Fruit fly (Drosophila melanogaster) whole organism, embryonic: ENCODE measurements around the gene CG34293.
A peak's percentile ranks its signal among the peaks of the same experiment; 100 is the strongest.

Source experiments
- Adf1 ChIP-seq: fragments of 200-800 bp; sonication (Bioruptor generic); IDR thresholded peaks from 2 replicates; pipeline ENCODE4 v1.3.6; 2022; ENCODE audit warnings: missing biosample characterization, missing genetic modification characterization
- B-H1 ChIP-seq: fragments of 200-800 bp; sonication (Bioruptor generic); IDR thresholded peaks from 3 replicates; pipeline ENCODE4 v1.3.6; 2022; ENCODE audit warnings: missing biosample characterization, missing genetic modification characterization
- CG10274 ChIP-seq: fragments of 200-800 bp; sonication (Bioruptor generic); optimal IDR thresholded peaks from 3 replicates; lab custom pipeline; 2017; ENCODE audit warnings: missing biosample characterization, mild to moderate bottlenecking, missing genetic modification characterization
- CG10959 ChIP-seq: fragments of 200-800 bp; sonication (Bioruptor generic); IDR thresholded peaks from 2 replicates; pipeline ENCODE4 v1.3.6; 2022; ENCODE audit warnings: missing biosample characterization, missing genetic modification characterization
- CG11398 ChIP-seq: fragments of 200-800 bp; sonication (Bioruptor generic); optimal IDR thresholded peaks from 2 replicates; lab custom pipeline; 2016; ENCODE audit warnings: missing biosample characterization, missing genetic modification characterization
- CG12299 ChIP-seq: fragments of 200-800 bp; sonication (Bioruptor generic); optimal IDR thresholded peaks from 2 replicates; lab custom pipeline; 2018; ENCODE audit warnings: missing biosample characterization, mild to moderate bottlenecking, missing genetic modification characterization
- CG1233 ChIP-seq: fragments of 200-800 bp; sonication (Bioruptor generic); optimal IDR thresholded peaks from 4 replicates; lab custom pipeline; 2018; ENCODE audit warnings: missing biosample characterization, mild to moderate bottlenecking, missing genetic modification characterization
- CG12769 ChIP-seq: fragments of 200-800 bp; sonication (Bioruptor generic); optimal IDR thresholded peaks from 2 replicates; lab custom pipeline; 2019; ENCODE audit warnings: missing biosample characterization, mild to moderate bottlenecking, missing genetic modification characterization, moderate library complexity
- CG13894 ChIP-seq: fragments of 200-800 bp; sonication (Bioruptor generic); optimal IDR thresholded peaks from 3 replicates; lab custom pipeline; 2018; ENCODE audit warnings: missing biosample characterization, mild to moderate bottlenecking, missing genetic modification characterization, moderate library complexity
- CG15011 ChIP-seq: fragments of 200-800 bp; sonication (Bioruptor generic); optimal IDR thresholded peaks from 3 replicates; lab custom pipeline; 2018; ENCODE audit warnings: missing biosample characterization, mild to moderate bottlenecking, missing genetic modification characterization
- CG2116 ChIP-seq: fragments of 200-800 bp; sonication (Bioruptor generic); optimal IDR thresholded peaks from 3 replicates; lab custom pipeline; 2018; ENCODE audit warnings: missing biosample characterization, mild to moderate bottlenecking, missing genetic modification characterization
- CG2199 ChIP-seq: fragments of 200-800 bp; sonication (Bioruptor generic); IDR thresholded peaks from 3 replicates; pipeline ENCODE4 v1.3.6; 2022; ENCODE audit warnings: missing biosample characterization, missing genetic modification characterization
- CG31224 ChIP-seq: fragments of 200-800 bp; sonication (Bioruptor generic); IDR thresholded peaks from 2 replicates; pipeline ENCODE4 v1.3.6; 2022; ENCODE audit warnings: missing biosample characterization, missing genetic modification characterization
- CG3281 ChIP-seq: fragments of 200-800 bp; sonication (Bioruptor generic); optimal IDR thresholded peaks from 3 replicates; lab custom pipeline; 2017; ENCODE audit warnings: missing biosample characterization, mild to moderate bottlenecking, missing genetic modification characterization
- CG3407 ChIP-seq: fragments of 200-800 bp; sonication (Bioruptor generic); optimal IDR thresholded peaks from 2 replicates; lab custom pipeline; 2018; ENCODE audit warnings: missing biosample characterization, mild to moderate bottlenecking, missing genetic modification characterization
- CG34376 ChIP-seq: fragments of 200-800 bp; sonication (Bioruptor generic); optimal IDR thresholded peaks from 2 replicates; lab custom pipeline; 2018; ENCODE audit warnings: missing biosample characterization, mild to moderate bottlenecking, missing genetic modification characterization
- CG3847 ChIP-seq: fragments of 200-800 bp; sonication (Bioruptor generic); IDR thresholded peaks from 2 replicates; pipeline ENCODE4 v1.3.6; 2022; ENCODE audit warnings: missing biosample characterization, missing genetic modification characterization
- CG6765 ChIP-seq: fragments of 200-800 bp; sonication (Bioruptor generic); optimal IDR thresholded peaks from 3 replicates; lab custom pipeline; 2017; ENCODE audit warnings: missing biosample characterization, mild to moderate bottlenecking, missing genetic modification characterization
- CG7786 ChIP-seq: fragments of 200-800 bp; sonication (Bioruptor generic); optimal IDR thresholded peaks from 2 replicates; lab custom pipeline; 2016; ENCODE audit warnings: missing biosample characterization, missing genetic modification characterization
- CoRest ChIP-seq: fragments of 200-800 bp; sonication (Bioruptor generic); optimal IDR thresholded peaks from 3 replicates; lab custom pipeline; 2018; ENCODE audit warnings: missing biosample characterization, mild to moderate bottlenecking, missing genetic modification characterization, moderate library complexity
- D19B ChIP-seq: fragments of 200-800 bp; sonication (Bioruptor generic); optimal IDR thresholded peaks from 2 replicates; lab custom pipeline; 2017; ENCODE audit warnings: missing biosample characterization, mild to moderate bottlenecking, missing genetic modification characterization
- Dbx ChIP-seq: fragments of 200-800 bp; sonication (Bioruptor generic); IDR thresholded peaks from 3 replicates; pipeline ENCODE4 v1.3.6; 2022; ENCODE audit warnings: missing biosample characterization, missing genetic modification characterization
- Dek ChIP-seq: fragments of 200-800 bp; sonication (Bioruptor generic); optimal IDR thresholded peaks from 3 replicates; lab custom pipeline; 2019; ENCODE audit warnings: missing biosample characterization, mild to moderate bottlenecking, missing genetic modification characterization, moderate library complexity
- E2f1 ChIP-seq: fragments of 200-800 bp; sonication (Bioruptor generic); IDR thresholded peaks from 2 replicates; pipeline ENCODE4 v1.3.6; 2022; ENCODE audit warnings: missing biosample characterization, missing genetic modification characterization
- ERR ChIP-seq: fragments of 200-800 bp; sonication (Bioruptor generic); optimal IDR thresholded peaks from 2 replicates; lab custom pipeline; 2016; ENCODE audit warnings: missing biosample characterization, missing genetic modification characterization
- Fer1 ChIP-seq: fragments of 200-800 bp; sonication (Bioruptor generic); optimal IDR thresholded peaks from 2 replicates; lab custom pipeline; 2017; ENCODE audit warnings: missing biosample characterization, mild to moderate bottlenecking, missing genetic modification characterization
- Jarid2 ChIP-seq: fragments of 200-800 bp; sonication (Bioruptor generic); optimal IDR thresholded peaks from 3 replicates; lab custom pipeline; 2017; ENCODE audit warnings: mild to moderate bottlenecking, missing biosample characterization, missing genetic modification reagents, missing genetic modification characterization
- Med ChIP-seq: fragments of 200-800 bp; sonication (Bioruptor generic); peaks from one replicate; lab custom pipeline; 2016; ENCODE audit warnings: missing biosample characterization, missing genetic modification characterization, mild to moderate bottlenecking, inconsistent platforms, moderate library complexity
- NFAT ChIP-seq: fragments of 200-800 bp; sonication (Bioruptor generic); IDR thresholded peaks from 2 replicates; pipeline ENCODE4 v1.3.6; 2022; ENCODE audit warnings: missing biosample characterization, missing genetic modification characterization
- Sin3A ChIP-seq: fragments of >200 bp; optimal IDR thresholded peaks from 2 replicates; lab custom pipeline; 2018
- Usf ChIP-seq: fragments of 200-800 bp; sonication (Bioruptor generic); optimal IDR thresholded peaks from 2 replicates; lab custom pipeline; 2017; ENCODE audit warnings: missing genotype, missing biosample characterization, missing genetic modification characterization
- ato ChIP-seq: fragments of 200-800 bp; sonication (Bioruptor generic); IDR thresholded peaks from 2 replicates; pipeline ENCODE4 v1.3.6; 2022; ENCODE audit warnings: missing biosample characterization, missing genetic modification characterization; ENCODE audit not compliant: partially characterized antibody
- cg ChIP-seq: fragments of 200-800 bp; sonication (Bioruptor generic); optimal IDR thresholded peaks from 3 replicates; lab custom pipeline; 2019; ENCODE audit warnings: missing biosample characterization, mild to moderate bottlenecking, missing genetic modification characterization, moderate library complexity
- chinmo ChIP-seq: fragments of 200-800 bp; sonication (Bioruptor generic); IDR thresholded peaks from 4 replicates; pipeline ENCODE4 v1.3.6; 2022; ENCODE audit warnings: missing biosample characterization, missing genetic modification characterization; ENCODE audit not compliant: partially characterized antibody
- chn ChIP-seq: fragments of 200-800 bp; sonication (Bioruptor generic); optimal IDR thresholded peaks from 2 replicates; lab custom pipeline; 2016; ENCODE audit warnings: missing biosample characterization, missing genetic modification characterization
- crol ChIP-seq: fragments of 200-800 bp; sonication (Bioruptor generic); IDR thresholded peaks from 2 replicates; pipeline ENCODE4 v1.3.6; 2022; ENCODE audit warnings: missing biosample characterization, missing genetic modification characterization
- dmrt11E ChIP-seq: fragments of 200-800 bp; sonication (Bioruptor generic); optimal IDR thresholded peaks from 3 replicates; lab custom pipeline; 2018; ENCODE audit warnings: missing biosample characterization, mild to moderate bottlenecking, missing genetic modification characterization, moderate library complexity
- ftz-f1 ChIP-seq: fragments of 200-800 bp; sonication (Bioruptor generic); optimal IDR thresholded peaks from 2 replicates; lab custom pipeline; 2016; ENCODE audit warnings: missing biosample characterization, missing genetic modification characterization
- her ChIP-seq: fragments of 200-800 bp; sonication (Bioruptor generic); optimal IDR thresholded peaks from 2 replicates; lab custom pipeline; 2016; ENCODE audit warnings: missing biosample characterization, missing genetic modification characterization
- jigr1 ChIP-seq: fragments of 200-800 bp; sonication (Bioruptor generic); IDR thresholded peaks from 3 replicates; pipeline ENCODE4 v1.3.6; 2022; ENCODE audit warnings: missing biosample characterization, missing genetic modification characterization
- kay ChIP-seq: fragments of 200-800 bp; sonication (Bioruptor generic); optimal IDR thresholded peaks from 2 replicates; lab custom pipeline; 2016; ENCODE audit warnings: missing biosample characterization, missing genetic modification characterization
- onecut ChIP-seq: fragments of 200-800 bp; sonication (Bioruptor generic); IDR thresholded peaks from 2 replicates; pipeline ENCODE4 v1.3.6; 2022; ENCODE audit warnings: missing biosample characterization, missing genetic modification characterization
- psq ChIP-seq: fragments of 200-800 bp; sonication (Bioruptor generic); optimal IDR thresholded peaks from 2 replicates; lab custom pipeline; 2017; ENCODE audit warnings: missing biosample characterization, missing genetic modification characterization
- rib ChIP-seq: fragments of 200-800 bp; sonication (Bioruptor generic); IDR thresholded peaks from 2 replicates; pipeline ENCODE4 v1.3.6; 2022; ENCODE audit warnings: missing biosample characterization, missing genetic modification characterization
- sd ChIP-seq: fragments of 200-800 bp; sonication (Bioruptor generic); optimal IDR thresholded peaks from 3 replicates; lab custom pipeline; 2018; ENCODE audit warnings: missing biosample characterization, mild to moderate bottlenecking, missing genetic modification characterization, moderate library complexity
- sqz ChIP-seq: fragments of 200-800 bp; sonication (Bioruptor generic); optimal IDR thresholded peaks from 3 replicates; lab custom pipeline; 2018; ENCODE audit warnings: missing biosample characterization, mild to moderate bottlenecking, missing genetic modification characterization
- sug ChIP-seq: fragments of 200-800 bp; optimal IDR thresholded peaks from 2 replicates; lab custom pipeline; 2019; ENCODE audit warnings: missing biosample characterization, mild to moderate bottlenecking, missing genetic modification characterization, moderate library complexity
- tap ChIP-seq: fragments of 200-800 bp; optimal IDR thresholded peaks from 3 replicates; lab custom pipeline; 2019; ENCODE audit warnings: missing biosample characterization, mild to moderate bottlenecking, missing genetic modification characterization, moderate library complexity
- tio ChIP-seq: fragments of 200-800 bp; sonication (Bioruptor generic); optimal IDR thresholded peaks from 2 replicates; lab custom pipeline; 2017; ENCODE audit warnings: missing biosample characterization, missing genetic modification characterization, inconsistent platforms
- unc-4 ChIP-seq: fragments of 200-800 bp; sonication (Bioruptor generic); IDR thresholded peaks from 2 replicates; pipeline ENCODE4 v1.3.6; 2022; ENCODE audit warnings: missing biosample characterization, missing genetic modification characterization; ENCODE audit not compliant: partially characterized antibody
- unpg ChIP-seq: fragments of 200-800 bp; sonication (Bioruptor generic); optimal IDR thresholded peaks from 3 replicates; lab custom pipeline; 2018; ENCODE audit warnings: missing biosample characterization, mild to moderate bottlenecking, missing genetic modification characterization, moderate library complexity
- zen ChIP-seq: fragments of 200-800 bp; sonication (Bioruptor generic); optimal IDR thresholded peaks from 3 replicates; lab custom pipeline; 2018; ENCODE audit warnings: missing biosample characterization, mild to moderate bottlenecking, missing genetic modification characterization, moderate library complexity

CG34293 gene

DNA sequence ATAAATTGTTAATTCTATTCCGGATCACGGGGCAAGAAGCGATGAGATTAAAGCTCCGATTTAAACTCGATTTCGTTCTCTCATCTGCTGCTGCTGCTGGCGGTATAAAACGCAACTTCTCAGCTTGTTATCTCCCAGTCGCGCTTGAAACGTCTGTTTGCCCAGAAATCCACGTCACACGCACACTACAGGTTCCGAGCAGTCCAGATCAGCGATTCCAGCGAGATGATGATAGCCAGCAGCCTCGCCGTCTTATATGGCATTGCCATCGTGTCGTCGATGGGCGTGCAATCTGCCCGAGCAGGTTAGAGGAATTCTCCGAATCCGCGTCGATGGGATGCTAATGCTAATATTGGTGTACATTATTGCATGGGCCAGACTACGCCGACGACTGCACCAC, 7.6 kb downstream of the CG34293 start, which contains the start of gene grass (continued):
- TF ChIP-seq unpg (GFP tag; lab: Kevin White, UChicago), result no peak
- TF ChIP-seq sqz, result no peak
- TF ChIP-seq CG15011, result no peak
- no peak for TF ChIP-seq CG2116 (GFP tag; lab: Kevin White, UChicago)
- no peak for TF ChIP-seq tio (GFP tag; lab: Kevin White, UChicago)
- TF ChIP-seq CG6765, result no peak
- peak; percentile 67 for TF ChIP-seq CG12769 (tag; lab: Kevin White, UChicago)
- no peak for TF ChIP-seq onecut
- no peak for TF ChIP-seq chn (GFP tag; lab: Kevin White, UChicago)
- no peak for TF ChIP-seq E2f1 (GFP tag; lab: Robert Waterston, UW)
- TF ChIP-seq CG7786 (GFP tag; lab: Kevin White, UChicago), result no peak
- no peak for TF ChIP-seq jigr1 (GFP tag; lab: Robert Waterston, UW)
- 0 out of 3 replicates have a peak, but pooled peaks have one; percentile 38 for TF ChIP-seq Dbx
- TF ChIP-seq ato, result no peak
- TF ChIP-seq psq (GFP tag; lab: Kevin White, UChicago), result no peak
- peak; percentile 64 for TF ChIP-seq Med (GFP tag; lab: Kevin White, UChicago)
- TF ChIP-seq sd (tag; lab: Kevin White, UChicago), result peak; percentile 43
- TF ChIP-seq unc-4 (GFP tag; lab: Robert Waterston, UW), result 0 out of 2 replicates have a peak, but pooled peaks have one; percentile 25
- TF ChIP-seq sug (tag; lab: Kevin White, UChicago), result no peak
- TF ChIP-seq her, result no peak
- 0 out of 2 replicates have a peak, but pooled peaks have one; percentile 18 for TF ChIP-seq NFAT (GFP tag; lab: Robert Waterston, UW)
- no peak for TF ChIP-seq CG3407 (GFP tag; lab: Kevin White, UChicago)
- peak; percentile 53 for TF ChIP-seq Jarid2
- TF ChIP-seq zen, result no peak
- no peak for TF ChIP-seq Usf (GFP tag; lab: Kevin White, UChicago)
- TF ChIP-seq CG3281 (GFP tag; lab: Kevin White, UChicago), result no peak
- no peak for TF ChIP-seq tap (tag; lab: Kevin White, UChicago)
- TF ChIP-seq kay (GFP tag; lab: Kevin White, UChicago), result no peak
- TF ChIP-seq Fer1 (GFP tag; lab: Kevin White, UChicago), result no peak
- no peak for TF ChIP-seq D19B (GFP tag; lab: Kevin White, UChicago)
- TF ChIP-seq ERR (GFP tag; lab: Kevin White, UChicago), result no peak
- no peak for TF ChIP-seq CG13894
- peak; percentile 35 for TF ChIP-seq CG34376 (GFP tag; lab: Kevin White, UChicago)
- TF ChIP-seq CG11398 (GFP tag; lab: Kevin White, UChicago), result no peak
- TF ChIP-seq B-H1, result no peak
- TF ChIP-seq CG10274 (GFP tag; lab: Kevin White, UChicago), result no peak
- TF ChIP-seq rib (GFP tag; lab: Robert Waterston, UW), result no peak
- TF ChIP-seq dmrt11E (tag; lab: Kevin White, UChicago), result no peak
- no peak for TF ChIP-seq CG3847
- TF ChIP-seq CG2199 (GFP tag; lab: Robert Waterston, UW), result no peak
- no peak for TF ChIP-seq cg (GFP tag; lab: Kevin White, UChicago)
- no peak for TF ChIP-seq Dek (tag; lab: Kevin White, UChicago)

DNA sequence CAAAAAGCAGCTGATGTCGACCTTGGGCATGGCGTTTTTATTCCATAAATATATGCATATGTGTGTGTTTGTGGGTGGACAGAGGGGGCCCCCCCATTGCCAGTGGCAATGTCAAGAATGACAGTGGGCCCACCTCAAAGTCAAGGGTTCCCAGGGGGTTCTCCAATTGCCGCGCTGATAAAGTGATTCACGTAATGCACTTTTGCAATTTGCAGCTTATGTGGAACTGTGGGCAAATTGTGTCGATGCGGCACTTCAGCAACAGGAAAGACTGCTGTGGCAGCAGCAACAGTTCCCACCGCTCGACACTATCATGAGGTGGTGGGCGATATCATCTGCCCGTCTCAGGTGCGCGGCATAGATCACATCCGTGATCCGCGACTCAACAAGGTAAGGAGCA, 11.4 kb downstream of the CG34293 start:
- 0 out of 4 replicates have a peak, but pooled peaks have one; percentile 31 for TF ChIP-seq chinmo (GFP tag; lab: Robert Waterston, UW)
- peak; percentile 39; the same call in 1 of the 2 replicates for TF ChIP-seq crol
- no peak for TF ChIP-seq CG12299 (tag; lab: Kevin White, UChicago)
- no peak for TF ChIP-seq CG31224 (GFP tag; lab: Robert Waterston, UW)
- peak; percentile 3; the same call in 1 of the 2 replicates for TF ChIP-seq Adf1 (GFP tag; lab: Robert Waterston, UW)
- TF ChIP-seq CG10959 (GFP tag; lab: Robert Waterston, UW), result no peak
- peak; percentile 82 for TF ChIP-seq ftz-f1
- TF ChIP-seq CoRest (tag; lab: Kevin White, UChicago), result no peak
- TF ChIP-seq Sin3A, result no peak
- TF ChIP-seq CG1233 (GFP tag; lab: Kevin White, UChicago), result no peak
